Fruit fly (Drosophila melanogaster): ENCODE results near the gene Sgt.

Gene Sgt

dm6 chr2L:17477710-17478109, 6.3 kb downstream of the Sgt start, which contains the start of gene cass (continued):
- TF ChIP-seq CG14441 (GFP tag; IDR thresholded peaks at IDR 0.05) (no peak), crc (GFP tag; optimal IDR thresholded peaks at IDR 0.05) (no peak), CG2116 (GFP tag; optimal IDR thresholded peaks at IDR 0.05) (peak; percentile 77), Deaf1 (tag; optimal IDR thresholded peaks at IDR 0.05) (peak; percentile 13), bsh (GFP tag; optimal IDR thresholded peaks at IDR 0.05) (no peak), hb (GFP tag; IDR thresholded peaks at IDR 0.05; ENCODE audit: partially characterized antibody) (peak; percentile 86), cwo (GFP tag; optimal IDR thresholded peaks at IDR 0.05) (no peak), h (optimal IDR thresholded peaks at IDR 0.05) (no peak), CG17612 (GFP tag; IDR thresholded peaks at IDR 0.05) (no peak), CG30403 (GFP tag; optimal IDR thresholded peaks at IDR 0.05) (no peak), Trl (optimal IDR thresholded peaks at IDR 0.05) (no peak), Trl (GFP tag; optimal IDR thresholded peaks at IDR 0.05) (no peak), cad (GFP tag; optimal IDR thresholded peaks at IDR 0.05) (no peak), CkIIα-i1 (GFP tag; IDR thresholded peaks at IDR 0.05) (no peak), CG6254 (GFP tag; optimal IDR thresholded peaks at IDR 0.05) (no peak), Gug (GFP tag; IDR thresholded peaks at IDR 0.05) (no peak), scrt (GFP tag; optimal IDR thresholded peaks at IDR 0.05) (no peak), CG4854 (GFP tag; optimal IDR thresholded peaks at IDR 0.05) (no peak), Taf1 (GFP tag; IDR thresholded peaks at IDR 0.05) (no peak), CG12744 (GFP tag; optimal IDR thresholded peaks at IDR 0.05) (no peak), so (GFP tag; IDR thresholded peaks at IDR 0.05) (no peak), ato (GFP tag; IDR thresholded peaks at IDR 0.05; ENCODE audit: partially characterized antibody) (peak; percentile 89), CG12236 (GFP tag; optimal IDR thresholded peaks at IDR 0.05) (no peak), CG2875 (GFP tag; optimal IDR thresholded peaks at IDR 0.05) (no peak), dm (GFP tag; optimal IDR thresholded peaks at IDR 0.05) (peak; percentile 46), Mad (GFP tag; optimal IDR thresholded peaks at IDR 0.05) (no peak), wor (GFP tag; IDR thresholded peaks at IDR 0.05) (no peak), CG16863 (GFP tag; optimal IDR thresholded peaks at IDR 0.05) (no peak), az2 (GFP tag; optimal IDR thresholded peaks at IDR 0.05) (no peak), Sin3A (optimal IDR thresholded peaks at IDR 0.05) (no peak), Six4 (GFP tag; optimal IDR thresholded peaks at IDR 0.05) (no peak), btn (GFP tag; optimal IDR thresholded peaks at IDR 0.05) (no peak), CG12769 (tag; optimal IDR thresholded peaks at IDR 0.05) (no peak), CG4282 (GFP tag; optimal IDR thresholded peaks at IDR 0.05) (no peak), CG12071 (GFP tag; optimal IDR thresholded peaks at IDR 0.05) (no peak), run (tag; optimal IDR thresholded peaks at IDR 0.05) (no peak), CG8944 (GFP tag; optimal IDR thresholded peaks at IDR 0.05) (no peak), CG9437 (GFP tag; optimal IDR thresholded peaks at IDR 0.05) (no peak), org-1 (GFP tag; optimal IDR thresholded peaks at IDR 0.05) (no peak), CG12155 (GFP tag; optimal IDR thresholded peaks at IDR 0.05) (no peak), luna (GFP tag; optimal IDR thresholded peaks at IDR 0.05) (no peak), Atf6 (GFP tag; IDR thresholded peaks at IDR 0.05) (no peak), pros (GFP tag; optimal IDR thresholded peaks at IDR 0.05) (no peak), fru (optimal IDR thresholded peaks at IDR 0.05) (no peak), YL-1 (GFP tag; optimal IDR thresholded peaks at IDR 0.05) (peak; percentile 93), MBD-R2 (GFP tag; IDR thresholded peaks at IDR 0.05) (peak; percentile 72), tll (GFP tag; optimal IDR thresholded peaks at IDR 0.05) (no peak), Antp (GFP tag; optimal IDR thresholded peaks at IDR 0.05) (no peak), CG12219 (GFP tag; optimal IDR thresholded peaks at IDR 0.05) (no peak), E2f1 (GFP tag; IDR thresholded peaks at IDR 0.05) (no peak), knrl (GFP tag; IDR thresholded peaks at IDR 0.05; ENCODE audit: partially characterized antibody) (peak; percentile 91), dan (GFP tag; IDR thresholded peaks at IDR 0.05) (no peak), sens-2 (GFP tag; IDR thresholded peaks at IDR 0.05) (no peak), ara (GFP tag; IDR thresholded peaks at IDR 0.05) (no peak)
